Fruit fly (Drosophila melanogaster): ENCODE results near the gene mtTFB1.
A peak's percentile ranks its signal among the peaks of the same experiment; 100 is the strongest.

Gene mtTFB1

dm6 chr3L:11696294-11697116, 12.3 kb upstream of the mtTFB1 start, which contains the start of gene Dph1 (continued):
- TF ChIP-seq her (GFP tag; optimal IDR thresholded peaks at IDR 0.05) = peak; percentile 81
- TF ChIP-seq fd96Cb (tag; optimal IDR thresholded peaks at IDR 0.05) = peak; percentile 81
- peak; percentile 57 for TF ChIP-seq bbx (GFP tag; IDR thresholded peaks at IDR 0.05; ENCODE audit: partially characterized antibody)
- peak; percentile 78 for TF ChIP-seq sisA (GFP tag; IDR thresholded peaks at IDR 0.05)
- TF ChIP-seq YL-1 (GFP tag; optimal IDR thresholded peaks at IDR 0.05) = peak; percentile 93
- peak; percentile 8; the same call in 1 of the 2 replicates for TF ChIP-seq CG9932 (GFP tag; IDR thresholded peaks at IDR 0.05)
- peak; percentile 43 for TF ChIP-seq twi (tag; optimal IDR thresholded peaks at IDR 0.05)
- TF ChIP-seq D19A (tag; optimal IDR thresholded peaks at IDR 0.05) = peak; percentile 76
- peak; percentile 1 for TF ChIP-seq CG17186 (GFP tag; optimal IDR thresholded peaks at IDR 0.05)
- TF ChIP-seq Elba2 (GFP tag; optimal IDR thresholded peaks at IDR 0.05) = peak; percentile 92
- peak; percentile 76 for TF ChIP-seq CG16815 (GFP tag; optimal IDR thresholded peaks at IDR 0.05)
- TF ChIP-seq jumu (GFP tag; optimal IDR thresholded peaks at IDR 0.05) = peak; percentile 82
- no peak; the same call in 1 of the 2 replicates for TF ChIP-seq Ptx1 (GFP tag; IDR thresholded peaks at IDR 0.05)
- TF ChIP-seq Hmx (GFP tag; optimal IDR thresholded peaks at IDR 0.05) = no peak
- peak; percentile 49 for TF ChIP-seq CG18476 (GFP tag; optimal IDR thresholded peaks at IDR 0.05)
- peak; percentile 88 for TF ChIP-seq Optix (GFP tag; IDR thresholded peaks at IDR 0.05)
- TF ChIP-seq Scr (GFP tag; IDR thresholded peaks at IDR 0.05; ENCODE audit: partially characterized antibody) = peak; percentile 42; the same call in 1 of the 2 replicates
- TF ChIP-seq TFAM (GFP tag; optimal IDR thresholded peaks at IDR 0.05) = no peak
- no peak; the same call in 1 of the 3 replicates for TF ChIP-seq croc (GFP tag; conservative IDR thresholded peaks at IDR 0.05)
- TF ChIP-seq Aef1 (GFP tag; IDR thresholded peaks at IDR 0.05) = peak; percentile 73
- TF ChIP-seq Vsx1 (GFP tag; optimal IDR thresholded peaks at IDR 0.05) = peak; percentile 73
- TF ChIP-seq maf-S (GFP tag; optimal IDR thresholded peaks at IDR 0.05) = peak; percentile 57
- peak; percentile 79 for TF ChIP-seq NC2α (GFP tag; optimal IDR thresholded peaks at IDR 0.05)
- TF ChIP-seq trh (GFP tag; optimal IDR thresholded peaks at IDR 0.05) = peak; percentile 52
- peak; percentile 80 for TF ChIP-seq mam (GFP tag; optimal IDR thresholded peaks at IDR 0.05)
- peak; percentile 79 for TF ChIP-seq CG14014 (GFP tag; IDR thresholded peaks at IDR 0.05)
- TF ChIP-seq CrebB (tag; optimal IDR thresholded peaks at IDR 0.05) = peak; percentile 78
- peak; percentile 42 for TF ChIP-seq CG12744 (GFP tag; optimal IDR thresholded peaks at IDR 0.05)
- TF ChIP-seq pho (GFP tag; optimal IDR thresholded peaks at IDR 0.05) = peak; percentile 70
- peak; percentile 61 for TF ChIP-seq CG4360 (GFP tag; IDR thresholded peaks at IDR 0.05)
- peak; percentile 47 for TF ChIP-seq CG6654 (GFP tag; optimal IDR thresholded peaks at IDR 0.05)
- TF ChIP-seq CG1529 (GFP tag; optimal IDR thresholded peaks at IDR 0.05) = peak; percentile 67
- peak; percentile 55 for TF ChIP-seq pfk (GFP tag; optimal IDR thresholded peaks at IDR 0.05)
- peak; percentile 85 for TF ChIP-seq Ssrp (tag; optimal IDR thresholded peaks at IDR 0.05)
- TF ChIP-seq CG13424 (tag; optimal IDR thresholded peaks at IDR 0.05) = peak; percentile 80
- peak; percentile 61 for TF ChIP-seq Camta (GFP tag; optimal IDR thresholded peaks at IDR 0.05)
- TF ChIP-seq CG17385 (GFP tag; optimal IDR thresholded peaks at IDR 0.05) = peak; percentile 76
- peak; percentile 89 for TF ChIP-seq so (GFP tag; IDR thresholded peaks at IDR 0.05)
- peak; percentile 84 for TF ChIP-seq fd64A (GFP tag; optimal IDR thresholded peaks at IDR 0.05)
- peak; percentile 53 for TF ChIP-seq Bteb2 (GFP tag; optimal IDR thresholded peaks at IDR 0.05)
- no peak for TF ChIP-seq GATAe (GFP tag; conservative IDR thresholded peaks at IDR 0.05)
- peak; percentile 64; the same call in 3 of the 4 replicates for TF ChIP-seq Dll (GFP tag; IDR thresholded peaks at IDR 0.05; ENCODE audit: partially characterized antibody)
- TF ChIP-seq CG18011 (GFP tag; optimal IDR thresholded peaks at IDR 0.05) = peak; percentile 66
- TF ChIP-seq CG1603 (tag; optimal IDR thresholded peaks at IDR 0.05) = peak; percentile 93
- peak; percentile 66 for TF ChIP-seq CG9817 (tag; optimal IDR thresholded peaks at IDR 0.05)
- TF ChIP-seq Poxn (GFP tag; IDR thresholded peaks at IDR 0.05) = 0 out of 2 replicates have a peak, but pooled peaks have one; percentile 19
- peak in 1 of 3 experiments; percentile 84 for TF ChIP-seq lola (GFP tag; optimal IDR thresholded peaks at IDR 0.05)
- TF ChIP-seq CG11456 (GFP tag; IDR thresholded peaks at IDR 0.05) = no peak; the same call in 1 of the 3 replicates

Measured in whole organism, embryonic.